Worm (Caenorhabditis elegans): Measurements from ENCODE around the gene rpl-26.

The rpl-26 gene

DNA sequence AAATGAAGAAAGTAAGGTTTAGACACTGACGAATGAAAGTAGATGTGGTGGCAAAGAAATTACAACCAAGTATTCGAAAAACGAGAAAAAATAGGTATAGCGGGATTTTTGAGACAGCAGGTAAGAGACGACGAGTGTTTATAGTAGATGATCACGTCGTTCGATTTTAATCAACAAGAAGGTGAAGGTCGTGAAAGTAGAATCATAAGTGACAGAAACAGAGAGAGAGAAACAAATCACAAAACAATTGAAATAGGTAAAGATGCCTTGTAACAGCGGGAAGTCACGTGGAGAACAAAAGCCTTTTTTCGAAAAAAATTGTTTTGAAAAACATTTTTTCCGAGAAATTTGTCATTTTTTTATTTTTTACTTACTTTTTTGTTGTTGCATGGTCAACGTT lies 27.5 kb downstream of the rpl-26 start, which contains the start of gene T22C8.6:
Gene T22C8.6, minus strand, starts transcription at position 194 of the 400 bp plus-strand sequence.
- TF ChIP-seq ceh-9 (tag; optimal IDR thresholded peaks at IDR 0.05) (no peak), eor-1 (tag; optimal IDR thresholded peaks at IDR 0.05) (no peak), nhr-23 (tag; optimal IDR thresholded peaks at IDR 0.05) (peak; percentile 19), elt-1 (tag; optimal IDR thresholded peaks at IDR 0.05) (no peak), nhr-25 (tag; optimal IDR thresholded peaks at IDR 0.05) (peak; percentile 33), sea-2 (GFP tag; optimal IDR thresholded peaks at IDR 0.05) (no peak), pha-4 (tag; optimal IDR thresholded peaks at IDR 0.05) (no peak)

DNA sequence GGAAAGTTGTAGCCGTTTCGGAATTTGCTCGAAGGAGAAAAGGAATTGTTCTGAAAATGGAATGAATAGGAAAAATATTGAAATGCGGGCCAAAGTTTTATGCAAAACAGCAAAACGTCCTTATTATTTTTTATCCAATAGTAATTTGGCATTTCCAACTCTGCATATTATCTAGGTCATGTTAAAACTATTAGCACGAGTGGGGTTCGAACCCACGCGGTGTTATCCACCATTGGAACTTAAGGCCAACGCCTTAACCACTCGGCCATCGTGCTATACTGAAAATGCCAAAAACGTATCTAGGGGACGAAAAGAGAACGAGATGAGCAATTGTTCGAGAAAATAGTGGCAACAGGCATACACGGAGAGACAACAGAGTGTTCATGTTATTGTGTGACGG lies 29.2 kb downstream of the rpl-26 start:
- TF ChIP-seq unc-62 (GFP tag; optimal IDR thresholded peaks at IDR 0.05) (no peak), ceh-82 (tag; optimal IDR thresholded peaks at IDR 0.05) (no peak), nhr-67 (tag; optimal IDR thresholded peaks at IDR 0.05) (no peak), egl-5 (tag; optimal IDR thresholded peaks at IDR 0.05) (no peak), jun-1 (tag; optimal IDR thresholded peaks at IDR 0.05) (no peak), nhr-28 (tag; optimal IDR thresholded peaks at IDR 0.05) (no peak), pqm-1 (tag; optimal IDR thresholded peaks at IDR 0.05) (no peak), zag-1 (tag; optimal IDR thresholded peaks at IDR 0.05) (no peak), nhr-12 (tag; optimal IDR thresholded peaks at IDR 0.05) (no peak), mdl-1 (tag; optimal IDR thresholded peaks at IDR 0.05) (no peak), snpc-4 (tag; optimal IDR thresholded peaks at IDR 0.05) (no peak), tbx-2 (tag; optimal IDR thresholded peaks at IDR 0.05) (no peak), lin-15B (tag; optimal IDR thresholded peaks at IDR 0.05) (no peak), lin-39 (tag; optimal IDR thresholded peaks at IDR 0.05) (no peak), nhr-77 (tag; optimal IDR thresholded peaks at IDR 0.05) (no peak), elt-1 (tag; optimal IDR thresholded peaks at IDR 0.05) (no peak)

DNA sequence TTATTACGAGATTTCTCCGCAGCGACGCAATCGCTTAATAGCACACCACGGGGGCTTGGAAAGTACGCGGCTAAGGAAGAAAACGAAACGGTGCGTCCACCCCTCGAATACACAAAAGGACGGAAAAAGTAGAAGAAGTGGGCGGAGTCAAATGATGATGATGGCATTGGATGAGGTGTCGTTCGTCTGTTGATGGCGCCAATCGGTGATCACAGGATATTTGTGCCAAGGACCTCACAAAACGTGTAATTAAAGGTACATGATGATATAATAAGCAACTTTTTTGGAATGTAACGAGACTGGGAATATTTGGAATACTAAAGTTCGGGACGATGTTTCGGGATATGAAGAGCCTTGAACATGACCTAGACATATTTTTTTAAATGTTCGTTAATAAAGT lies 31.8 kb downstream of the rpl-26 start, which contains the start of gene cutl-12:
Gene cutl-12, minus strand, starts transcription at position 101 of the 400 bp plus-strand sequence.
- no peak for TF ChIP-seq zag-1 (tag; optimal IDR thresholded peaks at IDR 0.05)
- TF ChIP-seq ztf-4 (tag; optimal IDR thresholded peaks at IDR 0.05), result no peak
- no peak for TF ChIP-seq snpc-4 (tag; optimal IDR thresholded peaks at IDR 0.05)
- no peak for TF ChIP-seq ztf-11 (tag; optimal IDR thresholded peaks at IDR 0.05)
- no peak for TF ChIP-seq elt-3 (tag; optimal IDR thresholded peaks at IDR 0.05)

DNA sequence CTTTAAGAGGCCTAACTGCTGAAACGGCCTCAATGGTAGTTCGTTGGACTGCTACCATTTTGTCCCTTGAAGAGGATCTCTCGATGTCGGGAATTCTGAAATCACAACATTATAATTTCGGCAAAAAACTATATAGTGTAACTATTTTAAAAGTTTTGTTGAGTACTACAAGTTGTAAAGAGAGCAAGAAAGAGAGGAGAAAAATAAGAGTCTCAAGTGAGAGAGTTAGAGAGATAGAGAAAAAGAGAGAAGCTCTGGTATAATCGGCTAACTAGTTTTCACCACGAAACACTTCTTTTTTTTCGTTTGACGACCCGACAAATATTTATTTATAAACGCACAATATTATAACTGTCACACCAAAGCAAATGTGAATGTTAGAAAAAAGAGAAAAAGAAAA lies 35.0 kb downstream of the rpl-26 start, which contains the start of gene vab-9:
Gene vab-9, minus strand, starts transcription at position 101 of the 400 bp plus-strand sequence.
- no peak for TF ChIP-seq nhr-12 (tag; optimal IDR thresholded peaks at IDR 0.05)
- TF ChIP-seq ceh-16 (tag; optimal IDR thresholded peaks at IDR 0.05), result no peak
- TF ChIP-seq unc-39 (tag; optimal IDR thresholded peaks at IDR 0.05), result no peak
- no peak for TF ChIP-seq egl-27 (tag; optimal IDR thresholded peaks at IDR 0.05)
- TF ChIP-seq fkh-10 (GFP tag; optimal IDR thresholded peaks at IDR 0.05), result no peak
- TF ChIP-seq pha-4 (tag; optimal IDR thresholded peaks at IDR 0.05), result peak; percentile 46
- no peak for TF ChIP-seq ama-1 (optimal IDR thresholded peaks at IDR 0.05)
- no peak for TF ChIP-seq snpc-4 (tag; optimal IDR thresholded peaks at IDR 0.05)

DNA sequence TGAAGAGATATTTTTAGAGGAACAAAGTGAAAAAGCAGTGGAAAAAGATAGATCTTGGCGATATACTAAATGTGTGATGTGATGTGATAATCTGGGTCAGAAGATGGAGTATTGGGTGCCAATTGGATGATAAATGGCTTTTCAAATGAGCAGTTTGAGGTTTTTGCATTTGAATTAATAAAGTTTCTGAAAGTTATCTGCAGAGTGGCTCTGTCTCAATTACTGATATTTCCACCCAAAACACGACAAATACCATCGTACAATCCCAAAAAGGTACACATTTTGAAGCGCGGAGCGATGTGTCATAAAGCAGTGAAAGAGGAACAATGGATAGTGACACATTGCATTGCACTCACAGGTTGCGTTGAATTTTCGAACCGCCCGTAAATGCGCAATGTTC lies 37.0 kb downstream of the rpl-26 start:
- no peak for TF ChIP-seq elt-1 (tag; optimal IDR thresholded peaks at IDR 0.05)
- no peak for TF ChIP-seq nhr-76 (tag; optimal IDR thresholded peaks at IDR 0.05)
- TF ChIP-seq hmg-11 (tag; optimal IDR thresholded peaks at IDR 0.05), result no peak
- TF ChIP-seq mdl-1 (tag; optimal IDR thresholded peaks at IDR 0.05), result no peak
- TF ChIP-seq pqm-1 (tag; optimal IDR thresholded peaks at IDR 0.05), result no peak
- no peak for TF ChIP-seq nhr-25 (tag; optimal IDR thresholded peaks at IDR 0.05)
- no peak for TF ChIP-seq nhr-77 (tag; optimal IDR thresholded peaks at IDR 0.05)
- no peak for TF ChIP-seq zag-1 (tag; optimal IDR thresholded peaks at IDR 0.05)
- TF ChIP-seq lin-39 (tag; optimal IDR thresholded peaks at IDR 0.05), result no peak
- no peak for TF ChIP-seq ceh-82 (tag; optimal IDR thresholded peaks at IDR 0.05)
- no peak for TF ChIP-seq ama-1 (optimal IDR thresholded peaks at IDR 0.05)

DNA sequence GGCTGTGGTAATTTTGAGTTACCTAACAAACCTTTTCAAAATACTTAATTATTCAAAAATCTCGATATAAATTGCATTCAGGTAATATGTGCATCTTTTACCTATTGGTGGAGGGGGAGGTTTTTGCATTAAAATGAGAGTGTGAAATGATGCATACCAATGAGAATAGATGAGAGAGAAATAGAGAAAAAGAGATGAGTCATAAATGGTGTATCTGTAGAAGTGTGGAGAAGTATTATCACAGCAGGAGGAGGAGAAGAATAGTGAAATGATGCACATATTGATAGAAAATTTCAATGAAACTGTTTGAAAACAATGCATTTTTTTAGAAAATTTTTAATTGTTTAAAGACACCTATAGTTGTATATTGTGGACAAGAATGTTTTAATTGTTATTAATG lies 37.9 kb downstream of the rpl-26 start:
- TF ChIP-seq nfya-1 (tag; optimal IDR thresholded peaks at IDR 0.05; ENCODE audit: insufficient read depth) (peak; percentile 18), ama-1 (optimal IDR thresholded peaks at IDR 0.05) (no peak), nhr-23 (tag; optimal IDR thresholded peaks at IDR 0.05) (no peak), ztf-11 (tag; optimal IDR thresholded peaks at IDR 0.05) (no peak), egl-5 (tag; optimal IDR thresholded peaks at IDR 0.05) (no peak), skn-1 (tag; optimal IDR thresholded peaks at IDR 0.05) (no peak), hmg-11 (tag; optimal IDR thresholded peaks at IDR 0.05) (no peak), elt-2 (tag; optimal IDR thresholded peaks at IDR 0.05) (peak; percentile 29), ceh-9 (tag; optimal IDR thresholded peaks at IDR 0.05) (no peak), ZK546.5 (tag; optimal IDR thresholded peaks at IDR 0.05) (no peak), nhr-43 (tag; optimal IDR thresholded peaks at IDR 0.05; ENCODE audit: poor library complexity, severe bottlenecking) (no peak), pqm-1 (tag; optimal IDR thresholded peaks at IDR 0.05) (peak; percentile 22), pha-4 (tag; optimal IDR thresholded peaks at IDR 0.05) (peak; percentile 45), unc-39 (tag; optimal IDR thresholded peaks at IDR 0.05) (no peak), ztf-4 (tag; optimal IDR thresholded peaks at IDR 0.05) (no peak), daf-12 (tag; optimal IDR thresholded peaks at IDR 0.05) (no peak), nhr-76 (tag; optimal IDR thresholded peaks at IDR 0.05) (no peak), lin-39 (tag; optimal IDR thresholded peaks at IDR 0.05) (no peak), nhr-11 (tag; optimal IDR thresholded peaks at IDR 0.05) (no peak), lsy-12 (tag; optimal IDR thresholded peaks at IDR 0.05) (no peak), elt-1 (tag; optimal IDR thresholded peaks at IDR 0.05) (no peak)
